Fruit fly (Drosophila melanogaster) whole organism, embryonic: ENCODE data around the gene Mrtf.

ENCODE experiments used
- Atf6 ChIP-seq: fragments of 200-800 bp; sonication (Bioruptor generic); IDR thresholded peaks from 2 replicates; pipeline ENCODE4 v1.3.6; 2022; ENCODE audit warnings: missing biosample characterization, missing genetic modification characterization
- B-H1 ChIP-seq: fragments of 200-800 bp; sonication (Bioruptor generic); IDR thresholded peaks from 3 replicates; pipeline ENCODE4 v1.3.6; 2022; ENCODE audit warnings: missing biosample characterization, missing genetic modification characterization
- CG1024 ChIP-seq: fragments of 200-800 bp; sonication (Bioruptor generic); IDR thresholded peaks from 2 replicates; pipeline ENCODE4 v1.3.6; 2022; ENCODE audit warnings: missing biosample characterization, missing genetic modification characterization
- CG10462 ChIP-seq: fragments of 200-800 bp; sonication (Bioruptor generic); optimal IDR thresholded peaks from 2 replicates; lab custom pipeline; 2016; ENCODE audit warnings: missing biosample characterization, missing genetic modification characterization
- CG10959 ChIP-seq: fragments of 200-800 bp; sonication (Bioruptor generic); IDR thresholded peaks from 2 replicates; pipeline ENCODE4 v1.3.6; 2022; ENCODE audit warnings: missing biosample characterization, missing genetic modification characterization
- CG11695 ChIP-seq: fragments of 200-800 bp; sonication (Bioruptor generic); IDR thresholded peaks from 3 replicates; pipeline ENCODE4 v1.3.6; 2022; ENCODE audit warnings: missing biosample characterization, missing genetic modification characterization
- CG1233 ChIP-seq: fragments of 200-800 bp; sonication (Bioruptor generic); optimal IDR thresholded peaks from 4 replicates; lab custom pipeline; 2018; ENCODE audit warnings: missing biosample characterization, mild to moderate bottlenecking, missing genetic modification characterization
- CG13296 ChIP-seq: fragments of 200-800 bp; sonication (Bioruptor generic); optimal IDR thresholded peaks from 3 replicates; lab custom pipeline; 2018; ENCODE audit warnings: missing biosample characterization, mild to moderate bottlenecking, missing genetic modification characterization
- CG15073 ChIP-seq: fragments of 200-800 bp; sonication (Bioruptor generic); optimal IDR thresholded peaks from 2 replicates; lab custom pipeline; 2016; ENCODE audit warnings: missing biosample characterization, missing genetic modification characterization
- CG1529 ChIP-seq: fragments of 200-800 bp; sonication (Bioruptor generic); optimal IDR thresholded peaks from 3 replicates; lab custom pipeline; 2018; ENCODE audit warnings: missing biosample characterization, missing genetic modification characterization
- CG1602 ChIP-seq: fragments of 200-800 bp; sonication (Bioruptor generic); optimal IDR thresholded peaks from 3 replicates; lab custom pipeline; 2016; ENCODE audit warnings: missing biosample characterization, missing genetic modification characterization
- CG16863 ChIP-seq: fragments of 200-800 bp; sonication (Bioruptor generic); optimal IDR thresholded peaks from 3 replicates; lab custom pipeline; 2016; ENCODE audit warnings: missing biosample characterization, missing genetic modification characterization
- CG18476 ChIP-seq: fragments of 200-800 bp; sonication (Bioruptor generic); optimal IDR thresholded peaks from 2 replicates; lab custom pipeline; 2016; ENCODE audit warnings: missing biosample characterization, mild to moderate bottlenecking, missing genetic modification characterization
- CG32767 ChIP-seq: fragments of 200-800 bp; sonication (Bioruptor generic); IDR thresholded peaks from 2 replicates; pipeline ENCODE4 v1.3.6; 2022; ENCODE audit warnings: missing biosample characterization, missing genetic modification characterization
- CG4707 ChIP-seq: fragments of 200-800 bp; sonication (Bioruptor generic); optimal IDR thresholded peaks from 2 replicates; lab custom pipeline; 2018; ENCODE audit warnings: missing biosample characterization, mild to moderate bottlenecking, missing genetic modification characterization, moderate library complexity
- CG6689 ChIP-seq: fragments of 200-800 bp; sonication (Bioruptor generic); IDR thresholded peaks from 2 replicates; pipeline ENCODE4 v1.3.6; 2022; ENCODE audit warnings: missing biosample characterization, missing genetic modification characterization
- CG6791 ChIP-seq: fragments of 200-800 bp; sonication (Bioruptor generic); IDR thresholded peaks from 3 replicates; pipeline ENCODE4 v1.3.6; 2022; ENCODE audit warnings: missing biosample characterization, missing genetic modification characterization; ENCODE audit not compliant: partially characterized antibody
- CG8089 ChIP-seq: fragments of 200-800 bp; sonication (Bioruptor generic); optimal IDR thresholded peaks from 3 replicates; lab custom pipeline; 2016; ENCODE audit warnings: missing biosample characterization, missing genetic modification characterization
- Dad ChIP-seq: fragments of 200-800 bp; sonication (Bioruptor generic); optimal IDR thresholded peaks from 3 replicates; lab custom pipeline; 2016; ENCODE audit warnings: missing biosample characterization, missing genetic modification characterization
- GATAe ChIP-seq: fragments of 200-800 bp; sonication (Bioruptor generic); conservative IDR thresholded peaks from 2 replicates; pipeline ENCODE4 v1.3.6; 2022; ENCODE audit warnings: missing biosample characterization, missing genetic modification characterization
- MBD-R2 ChIP-seq: fragments of 200-800 bp; sonication (Bioruptor generic); IDR thresholded peaks from 2 replicates; pipeline ENCODE4 v1.3.6; 2022; ENCODE audit warnings: missing biosample characterization, missing genetic modification characterization
- Nf-YC ChIP-seq: fragments of 200-800 bp; optimal IDR thresholded peaks from 3 replicates; lab custom pipeline; 2019; ENCODE audit warnings: missing biosample characterization, mild to moderate bottlenecking, missing genetic modification characterization, moderate library complexity
- Oli ChIP-seq: fragments of 200-800 bp; sonication (Bioruptor generic); optimal IDR thresholded peaks from 2 replicates; lab custom pipeline; 2018; ENCODE audit warnings: missing biosample characterization, mild to moderate bottlenecking, missing genetic modification characterization, moderate library complexity
- Pdp1 ChIP-seq, 2 experiments: fragments of 200-800 bp; sonication (Bioruptor generic); optimal IDR thresholded peaks; 3 replicates each; lab custom pipeline; 2016; ENCODE audit warnings: missing biosample characterization in 2 of 2, missing genetic modification characterization in 2 of 2, mild to moderate bottlenecking in 1 of 2, moderate library complexity in 1 of 2
- Sox100B ChIP-seq: fragments of 200-800 bp; sonication (Bioruptor generic); optimal IDR thresholded peaks from 3 replicates; lab custom pipeline; 2018; ENCODE audit warnings: missing biosample characterization, mild to moderate bottlenecking, missing genetic modification characterization
- Spps ChIP-seq: fragments of 200-800 bp; sonication (Bioruptor generic); optimal IDR thresholded peaks from 2 replicates; lab custom pipeline; 2018; ENCODE audit warnings: missing biosample characterization, mild to moderate bottlenecking, missing genetic modification characterization
- bcd ChIP-seq: fragments of 200-800 bp; sonication (Bioruptor generic); optimal IDR thresholded peaks from 2 replicates; lab custom pipeline; 2017; ENCODE audit warnings: missing biosample characterization, mild to moderate bottlenecking, missing genetic modification characterization
- disco-r ChIP-seq: fragments of 200-800 bp; sonication (Bioruptor generic); optimal IDR thresholded peaks from 2 replicates; lab custom pipeline; 2016; ENCODE audit warnings: missing biosample characterization, missing genetic modification characterization
- fd3F ChIP-seq: fragments of 200-800 bp; sonication (Bioruptor generic); optimal IDR thresholded peaks from 2 replicates; lab custom pipeline; 2018; ENCODE audit warnings: missing biosample characterization, mild to moderate bottlenecking, missing genetic modification characterization, moderate library complexity
- gem ChIP-seq: fragments of 200-800 bp; sonication (Bioruptor generic); optimal IDR thresholded peaks from 2 replicates; lab custom pipeline; 2019; ENCODE audit warnings: missing biosample characterization, mild to moderate bottlenecking, missing genetic modification characterization, moderate library complexity
- grau ChIP-seq: fragments of 200-800 bp; optimal IDR thresholded peaks from 3 replicates; lab custom pipeline; 2019; ENCODE audit warnings: missing biosample characterization, mild to moderate bottlenecking, missing genetic modification characterization, moderate library complexity
- grn ChIP-seq: fragments of 200-800 bp; sonication (Bioruptor generic); optimal IDR thresholded peaks from 3 replicates; lab custom pipeline; 2017; ENCODE audit warnings: missing biosample characterization, missing genetic modification characterization
- gsb-n ChIP-seq: fragments of 200-800 bp; sonication (Bioruptor generic); optimal IDR thresholded peaks from 3 replicates; lab custom pipeline; 2018; ENCODE audit warnings: missing biosample characterization, mild to moderate bottlenecking, missing genetic modification characterization
- hb ChIP-seq: fragments of 200-800 bp; sonication (Bioruptor generic); IDR thresholded peaks from 3 replicates; pipeline ENCODE4 v1.3.6; 2022; ENCODE audit warnings: missing biosample characterization, missing genetic modification characterization; ENCODE audit not compliant: partially characterized antibody
- jumu ChIP-seq: fragments of 200-800 bp; sonication (Bioruptor generic); optimal IDR thresholded peaks from 3 replicates; lab custom pipeline; 2016; ENCODE audit warnings: missing biosample characterization, missing genetic modification characterization
- lmd ChIP-seq: fragments of 200-800 bp; sonication (Bioruptor generic); IDR thresholded peaks from 2 replicates; pipeline ENCODE4 v1.3.6; 2022; ENCODE audit warnings: missing biosample characterization, missing genetic modification characterization
- lov ChIP-seq, 2 experiments: fragments of 200-800 bp in 1 of 2; fragments of >200 bp in 1 of 2; sonication (Bioruptor generic) in 1 of 2; IDR thresholded peaks in 1 of 2; optimal IDR thresholded peaks in 1 of 2; 2 replicates in 1 of 2; 3 replicates in 1 of 2; pipeline versions ENCODE4 v1.3.6 to Lab custom; 2017 to 2022; ENCODE audit warnings: missing biosample characterization in 1 of 2, missing genetic modification characterization in 1 of 2
- oc ChIP-seq: fragments of 200-800 bp; sonication (Bioruptor generic); optimal IDR thresholded peaks from 2 replicates; lab custom pipeline; 2018; ENCODE audit warnings: missing biosample characterization, mild to moderate bottlenecking, missing genetic modification characterization, moderate library complexity
- odd ChIP-seq: fragments of 200-800 bp; sonication (Bioruptor generic); optimal IDR thresholded peaks from 2 replicates; lab custom pipeline; 2017; ENCODE audit warnings: missing biosample characterization, mild to moderate bottlenecking, missing genetic modification characterization
- pan ChIP-seq, 4 experiments: fragments of >200 bp in 3 of 4; fragments of 200-800 bp in 1 of 4; sonication (Bioruptor generic) in 1 of 4; optimal IDR thresholded peaks in 3 of 4; IDR thresholded peaks in 1 of 4; 2 replicates each; pipeline versions ENCODE4 v1.3.6 to Lab custom; 2017 to 2022; ENCODE audit warnings: missing biosample characterization in 2 of 4, missing genetic modification characterization in 2 of 4, mixed read lengths in 1 of 4
- pnt ChIP-seq: fragments of 200-800 bp; sonication (Bioruptor generic); optimal IDR thresholded peaks from 3 replicates; lab custom pipeline; 2016; ENCODE audit warnings: missing biosample characterization, missing genetic modification characterization
- run ChIP-seq: fragments of 200-800 bp; sonication (Bioruptor generic); optimal IDR thresholded peaks from 3 replicates; lab custom pipeline; 2018; ENCODE audit warnings: missing biosample characterization, mild to moderate bottlenecking, missing genetic modification characterization
- sc ChIP-seq, 3 experiments: fragments of >200 bp in 2 of 3; fragments of 200-800 bp in 1 of 3; sonication (Bioruptor generic) in 1 of 3; optimal IDR thresholded peaks; 2 replicates in 2 of 3; 3 replicates in 1 of 3; lab custom pipeline; 2017; ENCODE audit warnings: mild to moderate bottlenecking in 1 of 3, missing biosample characterization in 1 of 3, missing genetic modification characterization in 1 of 3, missing genetic modification reagents in 1 of 3
- sens ChIP-seq: fragments of 200-800 bp; sonication (Bioruptor generic); peaks from one replicate; lab custom pipeline; 2016; ENCODE audit warnings: missing biosample characterization, missing genetic modification characterization
- sob ChIP-seq: fragments of 200-800 bp; sonication (Bioruptor generic); IDR thresholded peaks from 2 replicates; pipeline ENCODE4 v1.3.6; 2022; ENCODE audit warnings: missing biosample characterization, missing genetic modification characterization
- tna ChIP-seq: fragments of 200-800 bp; sonication (Bioruptor generic); IDR thresholded peaks from 2 replicates; pipeline ENCODE4 v1.3.6; 2022; ENCODE audit warnings: missing biosample characterization, missing genetic modification characterization; ENCODE audit not compliant: partially characterized antibody
- trem ChIP-seq: fragments of 200-800 bp; optimal IDR thresholded peaks from 3 replicates; lab custom pipeline; 2019; ENCODE audit warnings: missing biosample characterization, mild to moderate bottlenecking, missing genetic modification characterization, moderate library complexity
- wdn ChIP-seq: fragments of 200-800 bp; sonication (Bioruptor generic); IDR thresholded peaks from 2 replicates; pipeline ENCODE4 v1.3.6; 2022; ENCODE audit warnings: missing biosample characterization, missing genetic modification characterization

Mrtf gene

DNA sequence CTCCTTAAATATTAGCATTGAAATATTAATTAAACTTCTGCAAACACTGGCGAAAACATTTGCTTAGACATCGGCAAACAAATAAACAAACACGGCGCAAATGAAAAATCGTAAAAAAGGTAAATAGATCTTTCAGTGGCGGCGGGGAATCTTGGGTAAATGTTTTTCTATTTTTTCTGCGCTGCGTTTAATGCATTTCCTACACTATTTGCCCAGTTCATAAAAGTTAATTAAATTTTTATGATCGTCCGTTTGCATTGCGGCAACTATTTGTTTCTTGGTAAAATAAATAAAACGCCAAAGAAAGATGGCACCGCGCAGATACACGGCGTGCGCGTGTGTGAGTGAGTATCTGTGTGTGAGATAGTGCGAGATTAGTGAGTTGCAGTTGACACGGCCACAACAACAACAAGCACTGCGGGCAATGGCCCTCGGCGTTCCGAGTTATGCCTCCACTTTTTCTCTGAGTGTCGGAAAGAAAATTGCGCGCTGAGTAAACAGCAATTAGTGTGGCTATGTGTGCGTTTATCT is 32.2 kb upstream of the Mrtf start (continued):
- no peak for TF ChIP-seq lmd (GFP tag; lab: Robert Waterston, UW)
- no peak for TF ChIP-seq jumu (GFP tag; lab: Kevin White, UChicago)
- TF ChIP-seq CG16863: peak; percentile 21
- TF ChIP-seq Sox100B: no peak
- no peak for TF ChIP-seq CG1602 (GFP tag; lab: Kevin White, UChicago)
- TF ChIP-seq CG15073 (GFP tag; lab: Kevin White, UChicago): no peak
- peak; percentile 54 for TF ChIP-seq gem (tag; lab: Kevin White, UChicago)
- no peak for TF ChIP-seq CG32767 (GFP tag; lab: Robert Waterston, UW)
- TF ChIP-seq CG4707 (GFP tag; lab: Kevin White, UChicago): peak; percentile 63
- TF ChIP-seq CG10462 (GFP tag; lab: Kevin White, UChicago): peak; percentile 37
- peak; percentile 3 for TF ChIP-seq bcd (GFP tag; lab: Kevin White, UChicago)
- TF ChIP-seq Pdp1 (GFP tag; optimal IDR thresholded peaks at IDR 0.05; lab: Kevin White, UChicago): peak in 1 of 2 experiments; percentile 31
- peak; percentile 17; the same call in 1 of the 2 replicates for TF ChIP-seq MBD-R2
- TF ChIP-seq sc (optimal IDR thresholded peaks at IDR 0.05; lab: Kevin White, UChicago): no peak
- TF ChIP-seq sc (GFP tag; optimal IDR thresholded peaks at IDR 0.05; lab: Kevin White, UChicago): peak; percentile 25
- peak; percentile 24; the same call in 1 of the 2 replicates for TF ChIP-seq CG10959
- peak; percentile 7 for TF ChIP-seq Oli (tag; lab: Kevin White, UChicago)
- TF ChIP-seq B-H1 (GFP tag; lab: Robert Waterston, UW): no peak
- 0 out of 2 replicates have a peak, but pooled peaks have one; percentile 45 for TF ChIP-seq sob (GFP tag; lab: Robert Waterston, UW)
- no peak for TF ChIP-seq pnt (GFP tag; lab: Kevin White, UChicago)
- TF ChIP-seq CG13296 (GFP tag; lab: Kevin White, UChicago): peak; percentile 50
- TF ChIP-seq hb (GFP tag; lab: Robert Waterston, UW): no peak
- TF ChIP-seq GATAe: peak; percentile 75; the same call in 1 of the 2 replicates
- no peak for TF ChIP-seq CG1024 (GFP tag; lab: Robert Waterston, UW)
- TF ChIP-seq Spps (tag; lab: Kevin White, UChicago): no peak
- 0 out of 2 replicates have a peak, but pooled peaks have one; percentile 17 for TF ChIP-seq CG6689 (GFP tag; lab: Robert Waterston, UW)
- TF ChIP-seq CG11695 (GFP tag; lab: Robert Waterston, UW): 0 out of 3 replicates have a peak, but pooled peaks have one; percentile 13
- peak; percentile 48 for TF ChIP-seq run
- TF ChIP-seq disco-r: no peak
- 0 out of 2 replicates have a peak, but pooled peaks have one; percentile 33 for TF ChIP-seq wdn (GFP tag; lab: Robert Waterston, UW)
- TF ChIP-seq sens (GFP tag; lab: Kevin White, UChicago): peak; percentile 89
- TF ChIP-seq CG6791 (GFP tag; lab: Robert Waterston, UW): no peak
- TF ChIP-seq fd3F (GFP tag; lab: Kevin White, UChicago): no peak
- peak; percentile 8 for TF ChIP-seq CG18476 (GFP tag; lab: Kevin White, UChicago)
- peak; percentile 88 for TF ChIP-seq grn (GFP tag; lab: Kevin White, UChicago)
- TF ChIP-seq lov (optimal IDR thresholded peaks at IDR 0.05; lab: Kevin White, UChicago): no peak
- peak; percentile 27; the same call in 1 of the 3 replicates for TF ChIP-seq lov (GFP tag; IDR thresholded peaks at IDR 0.05; lab: Robert Waterston, UW)
- peak; percentile 74 for TF ChIP-seq odd (GFP tag; lab: Kevin White, UChicago)
- TF ChIP-seq tna (GFP tag; lab: Robert Waterston, UW): no peak
- TF ChIP-seq pan (optimal IDR thresholded peaks at IDR 0.05; lab: Kevin White, UChicago): no peak
- TF ChIP-seq pan (GFP tag; optimal IDR thresholded peaks at IDR 0.05 in 1 of 2, IDR thresholded peaks at IDR 0.05 in 1 of 2): no peak
- TF ChIP-seq CG1529: peak; percentile 71
- no peak for TF ChIP-seq Atf6
- no peak for TF ChIP-seq Nf-YC (tag; lab: Kevin White, UChicago)
- peak; percentile 79 for TF ChIP-seq gsb-n (tag; lab: Kevin White, UChicago)
- no peak for TF ChIP-seq grau (tag; lab: Kevin White, UChicago)
- TF ChIP-seq oc (tag; lab: Kevin White, UChicago): peak; percentile 44
- peak; percentile 34 for TF ChIP-seq CG8089
- TF ChIP-seq trem (tag; lab: Kevin White, UChicago): peak; percentile 3
- peak; percentile 4 for TF ChIP-seq Dad (GFP tag; lab: Kevin White, UChicago)
- peak; percentile 29 for TF ChIP-seq CG1233 (GFP tag; lab: Kevin White, UChicago)
